Fruit fly (Drosophila melanogaster): Measurements from ENCODE around the gene CG17648.

- no peak for TF ChIP-seq CG8478 (optimal IDR thresholded peaks at IDR 0.05)
- TF ChIP-seq CTCF (optimal IDR thresholded peaks at IDR 0.05) = no peak
These were observed 12.0 kb upstream of the CG17648 start for dm6 chr2L:1740095-1740494.

All from S2 (cell line).